Fruit fly (Drosophila melanogaster): ENCODE measurements around the gene CG13901.

Gene CG13901

DNA sequence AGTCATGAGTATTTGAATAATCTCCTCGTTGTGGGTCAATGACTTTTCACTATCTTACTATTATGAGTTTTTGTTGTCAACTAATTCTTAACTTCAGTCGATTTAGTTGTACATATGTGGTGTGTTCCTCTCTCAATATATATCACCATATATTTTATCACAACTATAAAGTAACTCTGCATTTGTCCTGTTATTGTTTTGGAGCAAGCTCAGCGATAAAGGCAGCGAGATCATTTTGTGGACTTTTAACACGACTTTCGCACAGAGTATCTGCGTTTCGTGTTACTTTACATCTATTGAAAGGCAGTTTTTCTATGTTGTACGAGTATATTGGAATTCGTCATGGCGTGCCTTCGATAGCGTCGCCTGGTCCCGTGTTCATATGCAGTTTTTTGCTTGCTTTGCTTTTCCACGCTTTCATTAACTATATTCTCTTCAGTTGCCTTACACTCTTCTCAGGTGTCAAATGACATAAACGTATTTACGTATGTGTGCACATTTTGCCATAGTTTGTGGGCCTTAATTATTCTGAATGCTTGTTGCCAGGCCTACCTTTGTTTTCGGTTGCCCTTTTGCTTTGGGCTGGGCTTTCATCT, 37.9 kb upstream of the CG13901 start:
- no peak for TF ChIP-seq CG16863 (GFP tag; optimal IDR thresholded peaks at IDR 0.05)
- TF ChIP-seq D19A (tag; optimal IDR thresholded peaks at IDR 0.05) = peak; percentile 89
- no peak for TF ChIP-seq CG6654 (GFP tag; optimal IDR thresholded peaks at IDR 0.05)
- TF ChIP-seq sens (GFP tag) = peak; percentile 7

DNA sequence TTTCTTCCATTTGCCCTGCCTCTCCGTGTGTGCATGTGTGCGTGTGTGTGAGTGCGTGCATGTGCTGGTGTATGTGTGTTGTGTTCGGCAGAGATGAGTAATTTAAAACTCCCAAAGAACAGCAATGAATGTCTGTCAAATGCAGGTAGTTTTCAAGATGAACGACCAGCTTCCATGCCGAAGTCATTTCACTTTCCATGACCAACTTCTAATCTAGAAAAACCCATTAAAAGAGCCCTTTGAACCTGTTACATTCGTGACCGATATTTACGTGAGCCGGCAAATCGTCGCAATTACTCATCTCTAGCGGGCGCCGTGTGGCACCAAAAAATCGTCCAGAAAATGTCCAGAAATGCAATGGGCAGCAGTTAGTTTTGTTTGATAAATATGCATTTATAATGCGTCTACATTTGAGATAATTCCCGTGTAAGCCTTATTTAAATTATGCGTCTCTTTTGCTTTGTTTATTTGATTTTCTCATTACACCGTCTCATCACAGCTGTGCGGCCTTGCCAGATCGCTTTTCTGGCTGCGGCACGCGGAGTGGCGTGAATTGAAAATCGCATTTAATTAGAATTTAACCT, 34.9 kb upstream of the CG13901 start:
- TF ChIP-seq tgo (GFP tag; IDR thresholded peaks at IDR 0.05) (0 out of 3 replicates have a peak, but pooled peaks have one; percentile 17), inv (GFP tag; IDR thresholded peaks at IDR 0.05; ENCODE audit: partially characterized antibody) (peak; percentile 80), Hsf (GFP tag; optimal IDR thresholded peaks at IDR 0.05) (peak; percentile 55), Bdp1 (GFP tag; optimal IDR thresholded peaks at IDR 0.05) (peak; percentile 0), CG12659 (GFP tag; optimal IDR thresholded peaks at IDR 0.05) (peak; percentile 19), chinmo (GFP tag; IDR thresholded peaks at IDR 0.05; ENCODE audit: partially characterized antibody) (peak; percentile 75; the same call in 1 of the 4 replicates), fd64A (GFP tag; optimal IDR thresholded peaks at IDR 0.05) (no peak), zf30C (GFP tag; optimal IDR thresholded peaks at IDR 0.05) (no peak), odd (GFP tag; optimal IDR thresholded peaks at IDR 0.05) (no peak), CG8281 (tag; optimal IDR thresholded peaks at IDR 0.05) (no peak), trh (GFP tag; optimal IDR thresholded peaks at IDR 0.05) (no peak), CG1832 (GFP tag; optimal IDR thresholded peaks at IDR 0.05) (no peak), Xbp1 (GFP tag; optimal IDR thresholded peaks at IDR 0.05) (peak; percentile 47), zfh2 (GFP tag; optimal IDR thresholded peaks at IDR 0.05) (peak; percentile 62), Hand (GFP tag; optimal IDR thresholded peaks at IDR 0.05) (no peak), CG12104 (GFP tag; optimal IDR thresholded peaks at IDR 0.05) (no peak), CG16813 (GFP tag; IDR thresholded peaks at IDR 0.05; ENCODE audit: partially characterized antibody) (peak; percentile 86), CG4820 (GFP tag; optimal IDR thresholded peaks at IDR 0.05) (peak; percentile 12), cg (GFP tag; optimal IDR thresholded peaks at IDR 0.05) (peak; percentile 91), cas (GFP tag; IDR thresholded peaks at IDR 0.05) (no peak), Atf6 (GFP tag; IDR thresholded peaks at IDR 0.05) (no peak), crol (GFP tag; IDR thresholded peaks at IDR 0.05) (no peak), CG11247 (GFP tag; IDR thresholded peaks at IDR 0.05) (peak; percentile 29; the same call in 1 of the 2 replicates), E2f2 (GFP tag; IDR thresholded peaks at IDR 0.05) (peak; percentile 47; the same call in 1 of the 2 replicates), CG9932 (GFP tag; IDR thresholded peaks at IDR 0.05) (peak; percentile 70), lbe (GFP tag; optimal IDR thresholded peaks at IDR 0.05) (no peak), NC2α (GFP tag; optimal IDR thresholded peaks at IDR 0.05) (no peak), CG7745 (tag; optimal IDR thresholded peaks at IDR 0.05) (no peak), Dref (GFP tag; IDR thresholded peaks at IDR 0.05) (peak; percentile 36; the same call in 1 of the 2 replicates), her (GFP tag; optimal IDR thresholded peaks at IDR 0.05) (peak; percentile 86), vvl (GFP tag; IDR thresholded peaks at IDR 0.05) (peak; percentile 8; the same call in 1 of the 2 replicates), fd96Cb (tag; optimal IDR thresholded peaks at IDR 0.05) (no peak), CG13287 (GFP tag; IDR thresholded peaks at IDR 0.05; ENCODE audit: partially characterized antibody) (peak; percentile 79), Gug (GFP tag; IDR thresholded peaks at IDR 0.05) (peak; percentile 54; the same call in 2 of the 4 replicates), CG6272 (GFP tag; IDR thresholded peaks at IDR 0.05) (peak; percentile 57), CG9817 (tag; optimal IDR thresholded peaks at IDR 0.05) (peak; percentile 50), gfzf (GFP tag; optimal IDR thresholded peaks at IDR 0.05) (peak; percentile 20), tap (tag; optimal IDR thresholded peaks at IDR 0.05) (no peak), abd-A (tag; optimal IDR thresholded peaks at IDR 0.05) (no peak), CG18476 (GFP tag; optimal IDR thresholded peaks at IDR 0.05) (no peak), p53 (GFP tag; optimal IDR thresholded peaks at IDR 0.05) (no peak), crp (GFP tag; optimal IDR thresholded peaks at IDR 0.05) (peak in 1 of 2 experiments; percentile 71), Spps (tag; optimal IDR thresholded peaks at IDR 0.05) (no peak)

Measured in whole organism, embryonic.